Fruit fly (Drosophila melanogaster): ENCODE results near the gene CG3982.

Gene CG3982

dm6 chr3L:9455819-9456388 lies 38.7 kb upstream of the CG3982 start, which contains the start of the genes phol and CG3552 (continued):
- no peak for TF ChIP-seq CG1647 (GFP tag; optimal IDR thresholded peaks at IDR 0.05)
- no peak for TF ChIP-seq Vsx1 (GFP tag; optimal IDR thresholded peaks at IDR 0.05)
- TF ChIP-seq CG13287 (GFP tag; IDR thresholded peaks at IDR 0.05; ENCODE audit: partially characterized antibody): peak; percentile 31; the same call in 1 of the 2 replicates
- no peak for TF ChIP-seq Elba2 (GFP tag; optimal IDR thresholded peaks at IDR 0.05)
- no peak for TF ChIP-seq CG11560 (tag; IDR thresholded peaks at IDR 0.05)
- TF ChIP-seq jumu (GFP tag; optimal IDR thresholded peaks at IDR 0.05): no peak
- TF ChIP-seq vfl (GFP tag; optimal IDR thresholded peaks at IDR 0.05): peak; percentile 18
- TF ChIP-seq CG30431 (GFP tag; optimal IDR thresholded peaks at IDR 0.05): no peak
- TF ChIP-seq CG8089 (GFP tag; optimal IDR thresholded peaks at IDR 0.05): no peak
- TF ChIP-seq lbe (GFP tag; optimal IDR thresholded peaks at IDR 0.05): no peak
- no peak; the same call in none of the 2 replicates for TF ChIP-seq amos (GFP tag; IDR thresholded peaks at IDR 0.05; ENCODE audit: partially characterized antibody)
- TF ChIP-seq CG14710 (tag; optimal IDR thresholded peaks at IDR 0.05): peak; percentile 46
- no peak for TF ChIP-seq Atf3 (GFP tag; optimal IDR thresholded peaks at IDR 0.05)
- peak; percentile 10 for TF ChIP-seq CG12769 (tag; optimal IDR thresholded peaks at IDR 0.05)
- TF ChIP-seq NfI (GFP tag; optimal IDR thresholded peaks at IDR 0.05): no peak
- TF ChIP-seq toy (GFP tag; IDR thresholded peaks at IDR 0.05): no peak
- no peak for TF ChIP-seq CG14441 (GFP tag; IDR thresholded peaks at IDR 0.05)
- no peak for TF ChIP-seq Spps (tag; optimal IDR thresholded peaks at IDR 0.05)
- no peak for TF ChIP-seq CG6654 (GFP tag; optimal IDR thresholded peaks at IDR 0.05)
- TF ChIP-seq kay (GFP tag; optimal IDR thresholded peaks at IDR 0.05): no peak
- peak; percentile 16 for TF ChIP-seq CG11504 (tag; optimal IDR thresholded peaks at IDR 0.05)
- TF ChIP-seq Taf1 (GFP tag; IDR thresholded peaks at IDR 0.05): 0 out of 2 replicates have a peak, but pooled peaks have one; percentile 26
- no peak for TF ChIP-seq scrt (GFP tag; optimal IDR thresholded peaks at IDR 0.05)
- no peak for TF ChIP-seq eyg (GFP tag; optimal IDR thresholded peaks at IDR 0.05)
- TF ChIP-seq CG16863 (GFP tag; optimal IDR thresholded peaks at IDR 0.05): no peak
- no peak for TF ChIP-seq CG8281 (tag; optimal IDR thresholded peaks at IDR 0.05)
- TF ChIP-seq CG8478 (optimal IDR thresholded peaks at IDR 0.05): peak; percentile 9
- no peak for TF ChIP-seq emc (GFP tag; optimal IDR thresholded peaks at IDR 0.05)
- TF ChIP-seq Trl (optimal IDR thresholded peaks at IDR 0.05): peak in 1 of 2 experiments; percentile 10
- no peak for TF ChIP-seq Trl (GFP tag; optimal IDR thresholded peaks at IDR 0.05)
- TF ChIP-seq tna (GFP tag; IDR thresholded peaks at IDR 0.05; ENCODE audit: partially characterized antibody): no peak
- TF ChIP-seq ATbp (GFP tag; optimal IDR thresholded peaks at IDR 0.05): no peak
- no peak for TF ChIP-seq CG12104 (GFP tag; optimal IDR thresholded peaks at IDR 0.05)
- no peak for TF ChIP-seq CG10565 (GFP tag; optimal IDR thresholded peaks at IDR 0.05)
- TF ChIP-seq CG12155 (GFP tag; optimal IDR thresholded peaks at IDR 0.05): no peak
- TF ChIP-seq CG31365 (tag; optimal IDR thresholded peaks at IDR 0.05): no peak
- no peak for TF ChIP-seq pnt (GFP tag; optimal IDR thresholded peaks at IDR 0.05)
- TF ChIP-seq CG17385 (GFP tag; optimal IDR thresholded peaks at IDR 0.05): peak; percentile 29
- TF ChIP-seq nau (GFP tag; optimal IDR thresholded peaks at IDR 0.05): no peak
- no peak for TF ChIP-seq Camta (GFP tag; optimal IDR thresholded peaks at IDR 0.05)
- TF ChIP-seq CG12071 (GFP tag; optimal IDR thresholded peaks at IDR 0.05): no peak
- TF ChIP-seq Ets97D (GFP tag; optimal IDR thresholded peaks at IDR 0.05): peak; percentile 41
- peak; percentile 30; the same call in 1 of the 2 replicates for TF ChIP-seq Bgb (GFP tag; IDR thresholded peaks at IDR 0.05; ENCODE audit: partially characterized antibody)
- no peak for TF ChIP-seq lmd (GFP tag; IDR thresholded peaks at IDR 0.05)

Measured in whole organism, embryonic.